Worm (Caenorhabditis elegans) whole organism, early embryonic: ENCODE data around the gene F58D12.3.

ENCODE experiments used
- F13C5.2 ChIP-seq: sonication (generic microtip); optimal IDR thresholded peaks from 2 replicates; lab custom pipeline; 2017; ENCODE audit warnings: mild to moderate bottlenecking, missing genetic modification characterization, inconsistent platforms, missing compliant biosample characterization
- aly-1 ChIP-seq: sonication (generic microtip); optimal IDR thresholded peaks from 2 replicates; lab custom pipeline; 2016; ENCODE audit warnings: missing genetic modification characterization, missing compliant biosample characterization
- ama-1 ChIP-seq: fragments of 150-350 bp; optimal IDR thresholded peaks from 2 replicates; lab custom pipeline; 2014
- ceh-13 ChIP-seq: fragments of 200-800 bp; sonication (Bioruptor generic); optimal IDR thresholded peaks from 2 replicates; lab custom pipeline; 2018; ENCODE audit warnings: mild to moderate bottlenecking, missing genetic modification characterization, missing compliant biosample characterization
- ceh-36 ChIP-seq: sonication (generic microtip); optimal IDR thresholded peaks from 2 replicates; lab custom pipeline; 2016; ENCODE audit warnings: missing genetic modification characterization, inconsistent platforms, missing compliant biosample characterization
- hnd-1 ChIP-seq: sonication (generic microtip); optimal IDR thresholded peaks from 2 replicates; lab custom pipeline; 2016; ENCODE audit warnings: missing genetic modification characterization, missing compliant biosample characterization
- scrt-1 ChIP-seq: fragments of 200-800 bp; sonication (Bioruptor generic); IDR thresholded peaks from 2 replicates; pipeline ENCODE4 v1.3.6; 2022; ENCODE audit warnings: missing genetic modification characterization, missing compliant biosample characterization
- tbx-37 ChIP-seq: fragments of 200-800 bp; sonication (Bioruptor generic); conservative IDR thresholded peaks from 2 replicates; pipeline ENCODE4 v1.3.6; 2022; ENCODE audit warnings: missing genetic modification reagents, missing genetic modification characterization, missing compliant biosample characterization

- no peak for TF ChIP-seq scrt-1 (GFP tag; lab: Robert Waterston, UW)
- peak; percentile 86 for TF ChIP-seq ama-1 (lab: Kevin White, UChicago)
- no peak for TF ChIP-seq ceh-13 (GFP tag; lab: Kevin White, UChicago)
- TF ChIP-seq hnd-1 (tag; lab: Kevin White, UChicago) = no peak
- peak; percentile 36 for TF ChIP-seq aly-1 (tag; lab: Kevin White, UChicago)
- TF ChIP-seq tbx-37 (GFP tag; lab: Robert Waterston, UW) = no peak
- TF ChIP-seq F13C5.2 (tag; lab: Kevin White, UChicago) = no peak
- no peak for TF ChIP-seq ceh-36
These were observed 29.3 kb upstream of the F58D12.3 start for ce11 chrV:14028256-14028743.
